Worm (Caenorhabditis elegans) whole organism, L1 larva: Measurements from ENCODE around the gene F10E9.10.

Source experiments
- alr-1 ChIP-seq: fragments of 200-800 bp; sonication (Bioruptor generic); optimal IDR thresholded peaks from 2 replicates; lab custom pipeline; 2018; ENCODE audit warnings: borderline replicate concordance, mild to moderate bottlenecking, missing genetic modification characterization, missing compliant biosample characterization
- aly-2 ChIP-seq: fragments of 150-350 bp; optimal IDR thresholded peaks from 2 replicates; lab custom pipeline; 2014; ENCODE audit warnings: missing biosample characterization, missing genetic modification characterization
- ama-1 ChIP-seq: fragments of 150-350 bp; optimal IDR thresholded peaks from 2 replicates; lab custom pipeline; 2014
- blmp-1 ChIP-seq: fragments of 150-350 bp; optimal IDR thresholded peaks from 2 replicates; lab custom pipeline; 2014; ENCODE audit warnings: missing biosample characterization, missing genetic modification characterization
- ceh-63 ChIP-seq: fragments of 200-800 bp; sonication (Bioruptor generic); optimal IDR thresholded peaks from 2 replicates; lab custom pipeline; 2018; ENCODE audit warnings: mild to moderate bottlenecking, missing genetic modification characterization, missing compliant biosample characterization
- ceh-88 ChIP-seq: fragments of 200-800 bp; sonication (Bioruptor generic); IDR thresholded peaks from 2 replicates; pipeline ENCODE4 v1.3.6; 2022; ENCODE audit warnings: missing genetic modification characterization, missing compliant biosample characterization
- ces-1 ChIP-seq: fragments of 150-350 bp; optimal IDR thresholded peaks from 2 replicates; lab custom pipeline; 2014; ENCODE audit warnings: missing biosample characterization, missing genetic modification reagents, missing genetic modification characterization
- dpl-1 ChIP-seq, 3 experiments: fragments of 150-350 bp in 2 of 3; sonication (generic microtip) in 1 of 3; optimal IDR thresholded peaks; 2 replicates each; lab custom pipeline; 2014 to 2017; ENCODE audit warnings: missing biosample characterization in 3 of 3, missing genetic modification characterization in 3 of 3, missing genetic modification reagents in 3 of 3
- efl-1 ChIP-seq, 4 experiments: fragments of 150-350 bp; optimal IDR thresholded peaks in 3 of 4; peaks in 1 of 4; 1 replicate in 1 of 4; 2 replicates in 3 of 4; lab custom pipeline; 2014; ENCODE audit warnings: missing biosample characterization in 2 of 4, missing genetic modification characterization in 2 of 4, missing genetic modification reagents in 2 of 4
- egl-13 ChIP-seq: sonication (generic microtip); optimal IDR thresholded peaks from 2 replicates; lab custom pipeline; 2016; ENCODE audit warnings: missing genotype, missing genetic modification reagents, missing genetic modification characterization, missing compliant biosample characterization
- egl-27 ChIP-seq, 2 experiments: fragments of 150-350 bp in 1 of 2; sonication (generic microtip); optimal IDR thresholded peaks; 3 replicates each; lab custom pipeline; 2017 to 2018; ENCODE audit warnings: missing biosample characterization in 2 of 2, missing genetic modification characterization in 2 of 2, missing genetic modification reagents in 2 of 2
- elt-2 ChIP-seq: sonication (generic microtip); optimal IDR thresholded peaks from 2 replicates; lab custom pipeline; 2016; ENCODE audit warnings: missing genetic modification characterization, mild to moderate bottlenecking, inconsistent platforms, missing compliant biosample characterization, missing genetic modification reagents
- elt-3 ChIP-seq, 6 experiments: fragments of 150-350 bp in 1 of 6; sonication (generic microtip); optimal IDR thresholded peaks; 2 replicates each; lab custom pipeline; 2017 to 2018; ENCODE audit warnings: missing biosample characterization in 6 of 6, missing genetic modification characterization in 6 of 6, inconsistent platforms in 1 of 6
- fkh-4 ChIP-seq: sonication (generic microtip); optimal IDR thresholded peaks from 2 replicates; lab custom pipeline; 2016; ENCODE audit warnings: missing compliant biosample characterization, missing genetic modification characterization, borderline replicate concordance
- fos-1 ChIP-seq: fragments of 150-350 bp; optimal IDR thresholded peaks from 2 replicates; lab custom pipeline; 2014; ENCODE audit warnings: missing biosample characterization, missing genetic modification characterization
- grh-1 ChIP-seq: fragments of 200-800 bp; sonication (Bioruptor generic); IDR thresholded peaks from 2 replicates; pipeline ENCODE4 v1.3.6; 2022; ENCODE audit warnings: missing genetic modification reagents, missing genetic modification characterization, missing compliant biosample characterization
- hlh-4 ChIP-seq: sonication (generic microtip); optimal IDR thresholded peaks from 2 replicates; lab custom pipeline; 2016; ENCODE audit warnings: mild to moderate bottlenecking, missing genetic modification characterization, missing compliant biosample characterization
- lin-13 ChIP-seq: fragments of 150-350 bp; optimal IDR thresholded peaks from 2 replicates; lab custom pipeline; 2014; ENCODE audit warnings: missing biosample characterization, missing genetic modification reagents, missing genetic modification characterization
- lin-35 ChIP-seq, 2 experiments: fragments of 150-350 bp; optimal IDR thresholded peaks; 2 replicates each; lab custom pipeline; 2014; ENCODE audit warnings: missing biosample characterization in 2 of 2, missing genetic modification characterization in 2 of 2, missing genetic modification reagents in 2 of 2
- mab-9 ChIP-seq: fragments of 200-800 bp; sonication (Bioruptor generic); IDR thresholded peaks from 2 replicates; pipeline ENCODE4 v1.3.6; 2022; ENCODE audit warnings: missing genetic modification reagents, missing genetic modification characterization, missing compliant biosample characterization
- mdl-1 ChIP-seq, 2 experiments: fragments of 150-350 bp; optimal IDR thresholded peaks; 2 replicates each; lab custom pipeline; 2014 to 2017; ENCODE audit warnings: missing biosample characterization in 2 of 2, missing genetic modification characterization in 2 of 2, inconsistent platforms in 1 of 2
- mef-2 ChIP-seq: fragments of 150-350 bp; optimal IDR thresholded peaks from 2 replicates; lab custom pipeline; 2014; ENCODE audit warnings: missing biosample characterization, missing genetic modification characterization
- mep-1 ChIP-seq: fragments of 150-350 bp; optimal IDR thresholded peaks from 2 replicates; lab custom pipeline; 2014; ENCODE audit warnings: missing biosample characterization, missing genetic modification characterization
- nhr-237 ChIP-seq: fragments of 150-350 bp; optimal IDR thresholded peaks from 2 replicates; lab custom pipeline; 2014; ENCODE audit warnings: missing biosample characterization, missing genetic modification characterization
- nhr-76 ChIP-seq: sonication (generic microtip); optimal IDR thresholded peaks from 2 replicates; lab custom pipeline; 2017; ENCODE audit warnings: missing biosample characterization, missing genetic modification characterization
- nhr-77 ChIP-seq: fragments of 150-350 bp; optimal IDR thresholded peaks from 2 replicates; lab custom pipeline; 2014; ENCODE audit warnings: missing biosample characterization, missing genetic modification characterization
- nhr-85 ChIP-seq: sonication (generic microtip); peaks from one replicate; lab custom pipeline; 2016; ENCODE audit warnings: missing genetic modification characterization, inconsistent platforms, missing compliant biosample characterization
- pag-3 ChIP-seq: sonication (generic microtip); optimal IDR thresholded peaks from 2 replicates; lab custom pipeline; 2017; ENCODE audit warnings: missing genetic modification characterization, mild to moderate bottlenecking, missing compliant biosample characterization, antibody characterized with exemption, borderline replicate concordance; ENCODE audit not compliant: insufficient read depth
- skn-1 ChIP-seq: fragments of 150-350 bp; optimal IDR thresholded peaks from 2 replicates; lab custom pipeline; 2014; ENCODE audit warnings: missing biosample characterization, missing genetic modification characterization
- snpc-4 ChIP-seq: fragments of 150-350 bp; optimal IDR thresholded peaks from 2 replicates; lab custom pipeline; 2014; ENCODE audit warnings: missing biosample characterization, missing genetic modification characterization
- sox-4 ChIP-seq: sonication (generic microtip); optimal IDR thresholded peaks from 2 replicates; lab custom pipeline; 2016; ENCODE audit warnings: missing genetic modification characterization, missing compliant biosample characterization
- sptf-1 ChIP-seq: fragments of 150-350 bp; optimal IDR thresholded peaks from 2 replicates; lab custom pipeline; 2014; ENCODE audit warnings: missing biosample characterization, missing genetic modification characterization
- sup-37 ChIP-seq: fragments of 200-800 bp; sonication (Bioruptor generic); optimal IDR thresholded peaks from 2 replicates; lab custom pipeline; 2018; ENCODE audit warnings: mild to moderate bottlenecking, missing genetic modification characterization, missing compliant biosample characterization
- swsn-7 ChIP-seq: sonication (generic microtip); optimal IDR thresholded peaks from 2 replicates; lab custom pipeline; 2016; ENCODE audit warnings: missing genetic modification characterization, missing compliant biosample characterization
- tbx-2 ChIP-seq: sonication (generic microtip); optimal IDR thresholded peaks from 2 replicates; lab custom pipeline; 2016; ENCODE audit warnings: missing genetic modification characterization, missing compliant biosample characterization
- tlp-1 ChIP-seq: fragments of 150-350 bp; optimal IDR thresholded peaks from 2 replicates; lab custom pipeline; 2014; ENCODE audit warnings: missing biosample characterization, missing genetic modification characterization
- unc-30 ChIP-seq: sonication (generic microtip); optimal IDR thresholded peaks from 2 replicates; lab custom pipeline; 2017; ENCODE audit warnings: missing biosample characterization, missing genetic modification characterization
- zip-4 ChIP-seq: fragments of 200-800 bp; sonication (Bioruptor generic); optimal IDR thresholded peaks from 2 replicates; lab custom pipeline; 2018; ENCODE audit warnings: mild to moderate bottlenecking, missing genetic modification characterization, moderate library complexity, missing compliant biosample characterization
- ztf-4 ChIP-seq: fragments of 150-350 bp; optimal IDR thresholded peaks from 2 replicates; lab custom pipeline; 2014; ENCODE audit warnings: missing biosample characterization, missing genetic modification characterization

F10E9.10 gene

DNA sequence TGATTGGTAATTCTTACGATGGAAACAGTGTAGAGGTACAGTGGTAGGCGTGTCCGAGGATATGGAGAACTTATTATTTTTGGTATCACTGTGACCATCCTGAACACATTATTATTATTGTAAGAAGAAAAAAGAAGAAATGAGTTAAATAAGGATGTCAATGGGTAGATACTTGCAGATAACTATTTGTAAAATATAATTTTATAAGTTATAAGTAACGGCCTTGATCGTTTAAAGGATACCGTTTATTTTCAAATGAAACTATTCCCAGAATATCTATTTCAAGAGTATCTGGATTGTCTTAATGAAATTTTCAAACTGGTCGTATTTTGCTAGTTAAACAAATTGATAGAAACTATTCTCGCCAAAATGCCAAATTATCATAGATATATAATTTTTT lies at the start of gene F10E9.10:
Gene F10E9.10 (minus strand): TSS at position 101 of the 400 bp plus-strand sequence.
- TF ChIP-seq mab-9 (GFP tag; lab: Robert Waterston, UW) (no peak), unc-30 (no peak), ces-1 (GFP tag; lab: Kevin White, UChicago) (no peak), elt-3 (tag; optimal IDR thresholded peaks at IDR 0.05; lab: Kevin White, UChicago) (no peak), zip-4 (GFP tag; lab: Kevin White, UChicago) (no peak), pag-3 (tag; lab: Kevin White, UChicago) (no peak), hlh-4 (tag; lab: Kevin White, UChicago) (no peak), snpc-4 (tag; lab: Kevin White, UChicago) (no peak), mep-1 (tag; lab: Kevin White, UChicago) (no peak)

- TF ChIP-seq dpl-1 (GFP tag; optimal IDR thresholded peaks at IDR 0.05; lab: Kevin White, UChicago) (no peak), fos-1 (tag; lab: Kevin White, UChicago) (no peak), efl-1 (optimal IDR thresholded peaks at IDR 0.05; lab: Kevin White, UChicago) (no peak), efl-1 (GFP tag; optimal IDR thresholded peaks at IDR 0.05 in 1 of 2; lab: Kevin White, UChicago) (peak in 1 of 2 experiments; percentile 17)
Measured at ce11 chrIII:8369172-8369571, 49.1 kb upstream of the F10E9.10 start.

- TF ChIP-seq alr-1, result no peak
- peak; percentile 46 for TF ChIP-seq nhr-85 (tag; lab: Kevin White, UChicago)
- no peak for TF ChIP-seq efl-1 (optimal IDR thresholded peaks at IDR 0.05; lab: Kevin White, UChicago)
- peak in 1 of 2 experiments; percentile 6 for TF ChIP-seq efl-1 (GFP tag; optimal IDR thresholded peaks at IDR 0.05 in 1 of 2; lab: Kevin White, UChicago)
- TF ChIP-seq mep-1 (tag; lab: Kevin White, UChicago), result peak; percentile 49
- no peak for TF ChIP-seq nhr-76
- no peak for TF ChIP-seq grh-1 (GFP tag; lab: Robert Waterston, UW)
- peak; percentile 35 for TF ChIP-seq blmp-1 (tag; lab: Kevin White, UChicago)
Measured at ce11 chrIII:8368619-8369018, 48.5 kb upstream of the F10E9.10 start, which contains the start of gene R05D3.9. Gene R05D3.9 (minus strand): TSS chrIII:8368719.

ce11 chrIII:8363253-8364061 lies 43.4 kb upstream of the F10E9.10 start, which contains the start of gene R05D3.3:
Gene R05D3.3 (plus strand): TSS chrIII:8364011.
- no peak for TF ChIP-seq alr-1
- TF ChIP-seq dpl-1 (GFP tag; optimal IDR thresholded peaks at IDR 0.05; lab: Kevin White, UChicago), result peak in 2 of 3 experiments; percentile 4 to 36
- peak in 1 of 2 experiments; percentile 62 for TF ChIP-seq lin-35 (GFP tag; optimal IDR thresholded peaks at IDR 0.05; lab: Kevin White, UChicago)
- TF ChIP-seq hlh-4 (tag; lab: Kevin White, UChicago), result no peak
- no peak for TF ChIP-seq ama-1 (lab: Kevin White, UChicago)
- no peak for TF ChIP-seq snpc-4 (tag; lab: Kevin White, UChicago)
- TF ChIP-seq efl-1 (optimal IDR thresholded peaks at IDR 0.05; lab: Kevin White, UChicago), result peak in 1 of 2 experiments; percentile 29
- peak; percentile 33 to 93 for TF ChIP-seq efl-1 (GFP tag; optimal IDR thresholded peaks at IDR 0.05 in 1 of 2; lab: Kevin White, UChicago)

- TF ChIP-seq lin-13 (GFP tag; lab: Kevin White, UChicago) (peak; percentile 73), nhr-76 (no peak), tlp-1 (no peak), elt-2 (tag; lab: Kevin White, UChicago) (peak; percentile 21), egl-27 (tag; optimal IDR thresholded peaks at IDR 0.05; lab: Kevin White, UChicago) (no peak), efl-1 (optimal IDR thresholded peaks at IDR 0.05; lab: Kevin White, UChicago) (peak; percentile 89 to 92), efl-1 (GFP tag; optimal IDR thresholded peaks at IDR 0.05 in 1 of 2; lab: Kevin White, UChicago) (peak; percentile 80 to 97), swsn-7 (peak; percentile 71), ztf-4 (tag; lab: Kevin White, UChicago) (peak; percentile 43), nhr-237 (tag; lab: Kevin White, UChicago) (peak; percentile 36), mab-9 (GFP tag; lab: Robert Waterston, UW) (0 out of 2 replicates have a peak, but pooled peaks have one; percentile 7), lin-35 (GFP tag; optimal IDR thresholded peaks at IDR 0.05; lab: Kevin White, UChicago) (peak; percentile 87 to 91), sptf-1 (no peak), nhr-77 (tag; lab: Kevin White, UChicago) (peak; percentile 90), egl-13 (no peak), tbx-2 (tag; lab: Kevin White, UChicago) (peak; percentile 76), skn-1 (tag; lab: Kevin White, UChicago) (peak; percentile 59), sup-37 (GFP tag; lab: Kevin White, UChicago) (no peak), ceh-88 (GFP tag; lab: Robert Waterston, UW) (0 out of 2 replicates have a peak, but pooled peaks have one; percentile 36), nhr-85 (tag; lab: Kevin White, UChicago) (peak; percentile 88), fkh-4 (tag; lab: Kevin White, UChicago) (no peak), aly-2 (tag; lab: Kevin White, UChicago) (peak; percentile 56), mef-2 (tag; lab: Kevin White, UChicago) (no peak), mdl-1 (tag; optimal IDR thresholded peaks at IDR 0.05; lab: Kevin White, UChicago) (peak in 1 of 2 experiments; percentile 67), ceh-63 (GFP tag; lab: Kevin White, UChicago) (no peak), sox-4 (tag; lab: Kevin White, UChicago) (no peak)
Measured at ce11 chrIII:8358213-8358672, 38.2 kb upstream of the F10E9.10 start, which contains the start of the genes R05D3.8 and rfp-1. Gene R05D3.8 (minus strand): TSS chrIII:8358327. Gene rfp-1 (plus strand): TSS chrIII:8358622.
